Worm (Caenorhabditis elegans) whole organism, early embryonic: Measurements from ENCODE around the gene F31F6.2.

Experiments used
- B0310.2 ChIP-seq: sonication (generic microtip); optimal IDR thresholded peaks from 2 replicates; lab custom pipeline; 2016; ENCODE audit warnings: mild to moderate bottlenecking, missing genetic modification characterization, missing compliant biosample characterization
- F13C5.2 ChIP-seq: sonication (generic microtip); optimal IDR thresholded peaks from 2 replicates; lab custom pipeline; 2017; ENCODE audit warnings: mild to moderate bottlenecking, missing genetic modification characterization, inconsistent platforms, missing compliant biosample characterization
- aly-1 ChIP-seq: sonication (generic microtip); optimal IDR thresholded peaks from 2 replicates; lab custom pipeline; 2016; ENCODE audit warnings: missing genetic modification characterization, missing compliant biosample characterization
- ama-1 ChIP-seq: fragments of 150-350 bp; optimal IDR thresholded peaks from 2 replicates; lab custom pipeline; 2014
- ceh-13 ChIP-seq: fragments of 200-800 bp; sonication (Bioruptor generic); optimal IDR thresholded peaks from 2 replicates; lab custom pipeline; 2018; ENCODE audit warnings: mild to moderate bottlenecking, missing genetic modification characterization, missing compliant biosample characterization
- ceh-36 ChIP-seq: sonication (generic microtip); optimal IDR thresholded peaks from 2 replicates; lab custom pipeline; 2016; ENCODE audit warnings: missing genetic modification characterization, inconsistent platforms, missing compliant biosample characterization
- ets-7 ChIP-seq: sonication (generic microtip); optimal IDR thresholded peaks from 2 replicates; lab custom pipeline; 2016; ENCODE audit warnings: missing genotype, missing genetic modification characterization, missing compliant biosample characterization
- flt-1 ChIP-seq: fragments of 200-800 bp; sonication (Bioruptor generic); IDR thresholded peaks from 2 replicates; pipeline ENCODE4 v1.3.6; 2022; ENCODE audit warnings: missing genetic modification characterization, missing compliant biosample characterization
- hmbx-1 ChIP-seq: sonication (generic microtip); optimal IDR thresholded peaks from 2 replicates; lab custom pipeline; 2016; ENCODE audit warnings: mild to moderate bottlenecking, missing genetic modification characterization, missing compliant biosample characterization
- hmg-4 ChIP-seq: fragments of 200-800 bp; sonication (Bioruptor generic); optimal IDR thresholded peaks from 2 replicates; lab custom pipeline; 2018; ENCODE audit warnings: mild to moderate bottlenecking, missing genetic modification characterization, missing compliant biosample characterization
- hnd-1 ChIP-seq: sonication (generic microtip); optimal IDR thresholded peaks from 2 replicates; lab custom pipeline; 2016; ENCODE audit warnings: missing genetic modification characterization, missing compliant biosample characterization
- pes-1 ChIP-seq: fragments of 200-800 bp; sonication (Bioruptor generic); IDR thresholded peaks from 2 replicates; pipeline ENCODE4 v1.3.6; 2022; ENCODE audit warnings: missing genetic modification reagents, missing genetic modification characterization, missing compliant biosample characterization
- scrt-1 ChIP-seq: fragments of 200-800 bp; sonication (Bioruptor generic); IDR thresholded peaks from 2 replicates; pipeline ENCODE4 v1.3.6; 2022; ENCODE audit warnings: missing genetic modification characterization, missing compliant biosample characterization
- sea-1 ChIP-seq: fragments of 200-800 bp; sonication (Bioruptor generic); conservative IDR thresholded peaks from 2 replicates; pipeline ENCODE4 v1.3.6; 2022; ENCODE audit warnings: missing genetic modification characterization, missing compliant biosample characterization
- tbx-11 ChIP-seq: fragments of 200-800 bp; sonication (Bioruptor generic); IDR thresholded peaks from 2 replicates; pipeline ENCODE4 v1.3.6; 2022; ENCODE audit warnings: missing genetic modification characterization, missing compliant biosample characterization
- tbx-37 ChIP-seq: fragments of 200-800 bp; sonication (Bioruptor generic); conservative IDR thresholded peaks from 2 replicates; pipeline ENCODE4 v1.3.6; 2022; ENCODE audit warnings: missing genetic modification reagents, missing genetic modification characterization, missing compliant biosample characterization
- tra-4 ChIP-seq: sonication (generic microtip); optimal IDR thresholded peaks from 2 replicates; lab custom pipeline; 2017; ENCODE audit warnings: missing genetic modification characterization, missing compliant biosample characterization

F31F6.2 gene

DNA sequence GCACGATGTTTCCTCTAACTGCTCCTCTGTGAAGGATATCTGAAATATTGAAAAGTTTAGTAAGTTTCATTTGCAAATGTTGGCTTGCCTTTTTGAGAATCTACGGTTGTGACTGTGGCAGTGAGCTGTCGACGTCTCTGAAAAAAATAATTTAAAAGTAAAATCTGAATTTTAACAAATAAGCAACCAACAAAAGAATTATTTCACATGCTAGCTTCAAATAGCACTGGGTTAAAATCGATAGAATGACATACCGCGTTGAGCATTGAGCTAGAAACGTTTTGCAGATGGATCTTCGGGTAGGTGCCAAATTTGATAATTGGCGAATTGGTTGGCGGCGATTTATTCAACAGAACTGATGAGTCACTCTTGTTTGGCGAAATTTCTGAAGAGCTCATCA lies at the start of gene F31F6.2:
Gene F31F6.2, minus strand, starts transcription at position 101 of the 400 bp plus-strand sequence.
- TF ChIP-seq ama-1 = no peak
- no peak for TF ChIP-seq hmbx-1
- no peak for TF ChIP-seq B0310.2 (tag; lab: Kevin White, UChicago)
- no peak for TF ChIP-seq hmg-4
- no peak for TF ChIP-seq ceh-36
- TF ChIP-seq tbx-37 = no peak
- TF ChIP-seq F13C5.2 (tag; lab: Kevin White, UChicago) = no peak
- TF ChIP-seq pes-1 (GFP tag; lab: Robert Waterston, UW) = no peak

ce11 chrX:14920880-14921279 lies 49.2 kb upstream of the F31F6.2 start:
- no peak for TF ChIP-seq tra-4 (tag; lab: Kevin White, UChicago)
- TF ChIP-seq hmbx-1 = no peak
- no peak for TF ChIP-seq scrt-1 (GFP tag; lab: Robert Waterston, UW)
- TF ChIP-seq pes-1 (GFP tag; lab: Robert Waterston, UW) = no peak
- TF ChIP-seq sea-1 (GFP tag; lab: Robert Waterston, UW) = no peak

- TF ChIP-seq scrt-1 (GFP tag; lab: Robert Waterston, UW) (no peak), tra-4 (tag; lab: Kevin White, UChicago) (no peak), sea-1 (GFP tag; lab: Robert Waterston, UW) (no peak), ceh-36 (no peak), flt-1 (no peak), pes-1 (GFP tag; lab: Robert Waterston, UW) (no peak), hmg-4 (no peak), ama-1 (no peak)
Measured at ce11 chrX:14918538-14918937, 46.9 kb upstream of the F31F6.2 start, which contains the start of gene npr-40. npr-40 (plus strand) TSS chrX:14918838.

ce11 chrX:14916767-14917166 lies 45.1 kb upstream of the F31F6.2 start:
- TF ChIP-seq sea-1 (GFP tag; lab: Robert Waterston, UW) (no peak), ceh-36 (no peak), hmg-4 (no peak), hnd-1 (no peak), flt-1 (no peak), ama-1 (no peak)

DNA sequence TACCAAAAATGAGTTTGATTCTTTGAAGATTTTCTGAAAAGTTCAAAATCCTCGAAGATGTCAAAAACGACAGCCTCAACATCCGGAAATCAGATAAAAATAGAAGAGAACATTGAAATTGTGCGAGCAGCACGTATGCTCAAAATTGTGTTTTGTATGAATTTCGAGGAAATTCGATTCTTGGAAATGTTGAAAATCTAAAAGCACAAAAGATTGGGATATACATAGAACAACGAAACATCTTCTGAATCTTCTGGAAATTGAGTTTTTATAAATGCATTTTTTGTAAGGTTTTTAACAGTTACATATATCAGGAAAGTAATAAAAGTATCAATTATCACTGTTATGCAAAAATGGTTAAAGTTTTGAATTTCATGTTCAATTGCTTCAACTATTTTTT lies 39.0 kb upstream of the F31F6.2 start:
- TF ChIP-seq F13C5.2 (tag; lab: Kevin White, UChicago) = no peak
- TF ChIP-seq ceh-36 = no peak
- TF ChIP-seq ceh-13 (GFP tag; lab: Kevin White, UChicago) = no peak
- no peak for TF ChIP-seq tbx-11 (GFP tag; lab: Robert Waterston, UW)
- TF ChIP-seq scrt-1 (GFP tag; lab: Robert Waterston, UW) = no peak
- TF ChIP-seq ama-1 = no peak
- no peak for TF ChIP-seq tra-4 (tag; lab: Kevin White, UChicago)
- no peak for TF ChIP-seq pes-1 (GFP tag; lab: Robert Waterston, UW)
- no peak for TF ChIP-seq tbx-37
- no peak for TF ChIP-seq hmg-4
- no peak for TF ChIP-seq B0310.2 (tag; lab: Kevin White, UChicago)
- no peak for TF ChIP-seq hmbx-1
- no peak for TF ChIP-seq ets-7
- no peak for TF ChIP-seq sea-1 (GFP tag; lab: Robert Waterston, UW)
- TF ChIP-seq hnd-1 = no peak
- TF ChIP-seq flt-1 = no peak

DNA sequence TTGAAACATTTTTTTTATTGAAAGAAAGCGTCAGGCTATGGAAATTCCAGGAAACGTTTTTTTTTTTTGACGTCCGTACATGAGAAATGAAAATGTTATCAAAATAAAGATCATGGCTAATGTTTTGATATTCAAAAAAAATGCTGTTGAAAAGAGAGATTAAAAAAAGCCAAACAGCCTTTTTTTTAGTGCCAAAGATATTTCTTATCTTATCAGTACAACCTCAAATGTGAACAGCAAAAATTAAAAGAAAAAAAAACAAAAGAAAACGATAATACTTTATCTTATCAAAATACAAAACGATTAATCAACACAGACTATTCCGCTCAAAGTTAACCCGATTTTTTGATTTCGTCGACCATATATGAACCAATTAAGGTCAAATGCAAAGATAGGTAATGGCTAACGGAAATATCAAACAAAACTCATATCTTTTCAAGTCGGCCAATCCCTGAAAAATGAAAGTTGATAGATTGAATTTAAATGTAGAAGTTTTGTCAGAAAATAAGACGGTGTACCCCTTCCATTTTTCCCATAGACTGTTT lies 35.6 kb upstream of the F31F6.2 start:
- TF ChIP-seq tbx-37 (no peak), sea-1 (GFP tag; lab: Robert Waterston, UW) (no peak), tbx-11 (GFP tag; lab: Robert Waterston, UW) (no peak), tra-4 (tag; lab: Kevin White, UChicago) (no peak), hnd-1 (no peak), scrt-1 (GFP tag; lab: Robert Waterston, UW) (no peak)

- no peak for TF ChIP-seq aly-1 (tag; lab: Kevin White, UChicago)
- TF ChIP-seq ets-7 = no peak
- no peak for TF ChIP-seq tbx-37
- TF ChIP-seq F13C5.2 (tag; lab: Kevin White, UChicago) = no peak
- no peak for TF ChIP-seq hmg-4
- no peak for TF ChIP-seq flt-1
- no peak for TF ChIP-seq hmbx-1
- no peak for TF ChIP-seq ceh-13 (GFP tag; lab: Kevin White, UChicago)
- TF ChIP-seq ama-1 = no peak
- no peak for TF ChIP-seq scrt-1 (GFP tag; lab: Robert Waterston, UW)
- TF ChIP-seq tbx-11 (GFP tag; lab: Robert Waterston, UW) = no peak
- no peak for TF ChIP-seq pes-1 (GFP tag; lab: Robert Waterston, UW)
- no peak for TF ChIP-seq ceh-36
- TF ChIP-seq B0310.2 (tag; lab: Kevin White, UChicago) = no peak
- no peak for TF ChIP-seq hnd-1
- TF ChIP-seq tra-4 (tag; lab: Kevin White, UChicago) = no peak
- TF ChIP-seq sea-1 (GFP tag; lab: Robert Waterston, UW) = no peak
Measured at ce11 chrX:14905161-14905560, 33.5 kb upstream of the F31F6.2 start, which contains the start of gene hex-5. hex-5 (minus strand) TSS chrX:14905261.

ce11 chrX:14903424-14903823 lies 31.7 kb upstream of the F31F6.2 start:
- TF ChIP-seq ets-7 = no peak
- TF ChIP-seq aly-1 (tag; lab: Kevin White, UChicago) = no peak
- no peak for TF ChIP-seq ceh-36
- TF ChIP-seq tbx-11 (GFP tag; lab: Robert Waterston, UW) = no peak
- TF ChIP-seq hmbx-1 = no peak
- TF ChIP-seq tra-4 (tag; lab: Kevin White, UChicago) = no peak
- TF ChIP-seq hmg-4 = no peak
- no peak for TF ChIP-seq sea-1 (GFP tag; lab: Robert Waterston, UW)
- TF ChIP-seq F13C5.2 (tag; lab: Kevin White, UChicago) = no peak
- no peak for TF ChIP-seq ama-1
- TF ChIP-seq tbx-37 = no peak
- no peak for TF ChIP-seq B0310.2 (tag; lab: Kevin White, UChicago)
- no peak for TF ChIP-seq ceh-13 (GFP tag; lab: Kevin White, UChicago)
- no peak for TF ChIP-seq hnd-1
